Fruit fly (Drosophila melanogaster) whole organism, embryonic: Measurements from ENCODE around the gene CG5071.

Experiments
- Antp ChIP-seq: fragments of 200-800 bp; sonication (Bioruptor generic); optimal IDR thresholded peaks from 3 replicates; lab custom pipeline; 2016; ENCODE audit warnings: missing biosample characterization, missing genetic modification characterization
- Atf6 ChIP-seq: fragments of 200-800 bp; sonication (Bioruptor generic); IDR thresholded peaks from 2 replicates; pipeline ENCODE4 v1.3.6; 2022; ENCODE audit warnings: missing biosample characterization, missing genetic modification characterization
- B-H2 ChIP-seq: fragments of 200-800 bp; sonication (Bioruptor generic); optimal IDR thresholded peaks from 2 replicates; lab custom pipeline; 2018; ENCODE audit warnings: missing biosample characterization, mild to moderate bottlenecking, missing genetic modification characterization
- CG12219 ChIP-seq: fragments of 200-800 bp; sonication (Bioruptor generic); optimal IDR thresholded peaks from 3 replicates; lab custom pipeline; 2018; ENCODE audit warnings: missing biosample characterization, mild to moderate bottlenecking, missing genetic modification characterization
- CG1233 ChIP-seq: fragments of 200-800 bp; sonication (Bioruptor generic); optimal IDR thresholded peaks from 4 replicates; lab custom pipeline; 2018; ENCODE audit warnings: missing biosample characterization, mild to moderate bottlenecking, missing genetic modification characterization
- CG12391 ChIP-seq: fragments of 200-800 bp; sonication (Bioruptor generic); optimal IDR thresholded peaks from 3 replicates; lab custom pipeline; 2018; ENCODE audit warnings: missing biosample characterization, mild to moderate bottlenecking, missing genetic modification characterization, moderate library complexity
- CG15696 ChIP-seq: fragments of 200-800 bp; sonication (Bioruptor generic); optimal IDR thresholded peaks from 2 replicates; lab custom pipeline; 2019; ENCODE audit warnings: missing biosample characterization, mild to moderate bottlenecking, missing genetic modification characterization, moderate library complexity
- CG1647 ChIP-seq: fragments of 200-800 bp; sonication (Bioruptor generic); optimal IDR thresholded peaks from 3 replicates; lab custom pipeline; 2016; ENCODE audit warnings: missing biosample characterization, missing genetic modification characterization
- CG17361 ChIP-seq: fragments of 200-800 bp; sonication (Bioruptor generic); IDR thresholded peaks from 3 replicates; pipeline ENCODE4 v1.3.6; 2022; ENCODE audit warnings: missing biosample characterization, missing genetic modification characterization
- CG17385 ChIP-seq: fragments of 200-800 bp; sonication (Bioruptor generic); optimal IDR thresholded peaks from 3 replicates; lab custom pipeline; 2018; ENCODE audit warnings: missing biosample characterization, mild to moderate bottlenecking, missing genetic modification characterization
- CG2116 ChIP-seq: fragments of 200-800 bp; sonication (Bioruptor generic); optimal IDR thresholded peaks from 3 replicates; lab custom pipeline; 2018; ENCODE audit warnings: missing biosample characterization, mild to moderate bottlenecking, missing genetic modification characterization
- CG2875 ChIP-seq: fragments of 200-800 bp; sonication (Bioruptor generic); optimal IDR thresholded peaks from 2 replicates; lab custom pipeline; 2017; ENCODE audit warnings: missing biosample characterization, mild to moderate bottlenecking, missing genetic modification characterization, missing genetic modification reagents
- CG31388 ChIP-seq: fragments of 200-800 bp; sonication (Bioruptor generic); optimal IDR thresholded peaks from 2 replicates; lab custom pipeline; 2016; ENCODE audit warnings: missing biosample characterization, missing genetic modification characterization
- CG3407 ChIP-seq: fragments of 200-800 bp; sonication (Bioruptor generic); optimal IDR thresholded peaks from 2 replicates; lab custom pipeline; 2018; ENCODE audit warnings: missing biosample characterization, mild to moderate bottlenecking, missing genetic modification characterization
- CG3838 ChIP-seq: fragments of 200-800 bp; sonication (Bioruptor generic); optimal IDR thresholded peaks from 3 replicates; lab custom pipeline; 2016; ENCODE audit warnings: missing biosample characterization, missing genetic modification characterization
- CG4282 ChIP-seq: fragments of 200-800 bp; sonication (Bioruptor generic); optimal IDR thresholded peaks from 2 replicates; lab custom pipeline; 2016; ENCODE audit warnings: missing biosample characterization, missing genetic modification characterization
- CG4424 ChIP-seq: fragments of 200-800 bp; sonication (Bioruptor generic); optimal IDR thresholded peaks from 3 replicates; lab custom pipeline; 2016; ENCODE audit warnings: missing biosample characterization, missing genetic modification characterization
- CG6765 ChIP-seq: fragments of 200-800 bp; sonication (Bioruptor generic); optimal IDR thresholded peaks from 3 replicates; lab custom pipeline; 2017; ENCODE audit warnings: missing biosample characterization, mild to moderate bottlenecking, missing genetic modification characterization
- CG7928 ChIP-seq: fragments of 200-800 bp; sonication (Bioruptor generic); optimal IDR thresholded peaks from 2 replicates; lab custom pipeline; 2017; ENCODE audit warnings: missing biosample characterization, mild to moderate bottlenecking, missing genetic modification characterization
- CG9932 ChIP-seq: fragments of 200-800 bp; sonication (Bioruptor generic); IDR thresholded peaks from 2 replicates; pipeline ENCODE4 v1.3.6; 2022; ENCODE audit warnings: missing biosample characterization, missing genetic modification characterization
- CoRest ChIP-seq: fragments of 200-800 bp; sonication (Bioruptor generic); optimal IDR thresholded peaks from 3 replicates; lab custom pipeline; 2018; ENCODE audit warnings: missing biosample characterization, mild to moderate bottlenecking, missing genetic modification characterization, moderate library complexity
- HHEX ChIP-seq: fragments of 200-800 bp; sonication (Bioruptor generic); optimal IDR thresholded peaks from 3 replicates; lab custom pipeline; 2017; ENCODE audit warnings: missing biosample characterization, mild to moderate bottlenecking, missing genetic modification characterization, missing genetic modification reagents
- Hand ChIP-seq: fragments of 200-800 bp; sonication (Bioruptor generic); optimal IDR thresholded peaks from 2 replicates; lab custom pipeline; 2017; ENCODE audit warnings: mild to moderate bottlenecking, missing biosample characterization, missing genetic modification reagents, missing genetic modification characterization
- NK7.1 ChIP-seq: fragments of 200-800 bp; sonication (Bioruptor generic); optimal IDR thresholded peaks from 3 replicates; lab custom pipeline; 2016; ENCODE audit warnings: missing biosample characterization, missing genetic modification characterization
- Nf-YB ChIP-seq: fragments of 200-800 bp; sonication (Bioruptor generic); optimal IDR thresholded peaks from 3 replicates; lab custom pipeline; 2019; ENCODE audit warnings: missing biosample characterization, mild to moderate bottlenecking, missing genetic modification characterization, moderate library complexity
- Scr ChIP-seq: fragments of 200-800 bp; sonication (Bioruptor generic); IDR thresholded peaks from 2 replicates; pipeline ENCODE4 v1.3.6; 2022; ENCODE audit warnings: missing biosample characterization, missing genetic modification characterization; ENCODE audit not compliant: partially characterized antibody
- Sin3A ChIP-seq: fragments of >200 bp; optimal IDR thresholded peaks from 2 replicates; lab custom pipeline; 2018
- Spps ChIP-seq: fragments of 200-800 bp; sonication (Bioruptor generic); optimal IDR thresholded peaks from 2 replicates; lab custom pipeline; 2018; ENCODE audit warnings: missing biosample characterization, mild to moderate bottlenecking, missing genetic modification characterization
- Sry-δ ChIP-seq: fragments of 200-800 bp; sonication (Bioruptor generic); optimal IDR thresholded peaks from 2 replicates; lab custom pipeline; 2016; ENCODE audit warnings: missing biosample characterization, missing genetic modification characterization
- Ssrp ChIP-seq: fragments of 200-800 bp; sonication (Bioruptor generic); optimal IDR thresholded peaks from 2 replicates; lab custom pipeline; 2018; ENCODE audit warnings: missing biosample characterization, mild to moderate bottlenecking, missing genetic modification characterization, moderate library complexity
- Vsx1 ChIP-seq: fragments of 200-800 bp; sonication (Bioruptor generic); optimal IDR thresholded peaks from 2 replicates; lab custom pipeline; 2017; ENCODE audit warnings: missing biosample characterization, mild to moderate bottlenecking, missing genetic modification characterization, missing genetic modification reagents
- abd-A ChIP-seq: fragments of 200-800 bp; sonication (Bioruptor generic); optimal IDR thresholded peaks from 3 replicates; lab custom pipeline; 2019; ENCODE audit warnings: missing biosample characterization, mild to moderate bottlenecking, missing genetic modification characterization, moderate library complexity
- cas ChIP-seq: fragments of 200-800 bp; sonication (Bioruptor generic); IDR thresholded peaks from 2 replicates; pipeline ENCODE4 v1.3.6; 2022; ENCODE audit warnings: missing biosample characterization, missing genetic modification characterization
- chm ChIP-seq: fragments of 200-800 bp; sonication (Bioruptor generic); IDR thresholded peaks from 2 replicates; pipeline ENCODE4 v1.3.6; 2022; ENCODE audit warnings: missing biosample characterization, missing genetic modification characterization
- chn ChIP-seq: fragments of 200-800 bp; sonication (Bioruptor generic); optimal IDR thresholded peaks from 2 replicates; lab custom pipeline; 2016; ENCODE audit warnings: missing biosample characterization, missing genetic modification characterization
- dati ChIP-seq: fragments of 200-800 bp; sonication (Bioruptor generic); IDR thresholded peaks from 2 replicates; pipeline ENCODE4 v1.3.6; 2022; ENCODE audit warnings: missing biosample characterization, missing genetic modification characterization
- exex ChIP-seq: fragments of 200-800 bp; sonication (Bioruptor generic); optimal IDR thresholded peaks from 4 replicates; lab custom pipeline; 2018; ENCODE audit warnings: missing biosample characterization, mild to moderate bottlenecking, missing genetic modification characterization, moderate library complexity
- eyg ChIP-seq: fragments of 200-800 bp; sonication (Bioruptor generic); optimal IDR thresholded peaks from 3 replicates; lab custom pipeline; 2016; ENCODE audit warnings: missing biosample characterization, missing genetic modification characterization
- inv ChIP-seq: fragments of 200-800 bp; sonication (Bioruptor generic); IDR thresholded peaks from 2 replicates; pipeline ENCODE4 v1.3.6; 2022; ENCODE audit warnings: missing biosample characterization, missing genetic modification characterization; ENCODE audit not compliant: partially characterized antibody
- nerfin-2 ChIP-seq: fragments of 200-800 bp; sonication (Bioruptor generic); IDR thresholded peaks from 2 replicates; pipeline ENCODE4 v1.3.6; 2022; ENCODE audit warnings: missing biosample characterization, missing genetic modification characterization; ENCODE audit not compliant: partially characterized antibody
- pfk ChIP-seq: fragments of 200-800 bp; sonication (Bioruptor generic); optimal IDR thresholded peaks from 2 replicates; lab custom pipeline; 2018; ENCODE audit warnings: missing biosample characterization, mild to moderate bottlenecking, missing genetic modification characterization, moderate library complexity
- pum ChIP-seq: fragments of 200-800 bp; sonication (Bioruptor generic); optimal IDR thresholded peaks from 2 replicates; lab custom pipeline; 2016; ENCODE audit warnings: missing biosample characterization, missing genetic modification characterization
- so ChIP-seq: fragments of 200-800 bp; sonication (Bioruptor generic); IDR thresholded peaks from 3 replicates; pipeline ENCODE4 v1.3.6; 2022; ENCODE audit warnings: missing biosample characterization, missing genetic modification characterization
- ssp ChIP-seq: fragments of 200-800 bp; sonication (Bioruptor generic); IDR thresholded peaks from 2 replicates; pipeline ENCODE4 v1.3.6; 2022; ENCODE audit warnings: missing biosample characterization, missing genetic modification characterization
- tgo ChIP-seq: fragments of 200-800 bp; sonication (Bioruptor generic); IDR thresholded peaks from 3 replicates; pipeline ENCODE4 v1.3.6; 2022; ENCODE audit warnings: missing biosample characterization, missing genetic modification characterization
- toy ChIP-seq: fragments of 200-800 bp; sonication (Bioruptor generic); IDR thresholded peaks from 2 replicates; pipeline ENCODE4 v1.3.6; 2022; ENCODE audit warnings: missing biosample characterization, missing genetic modification characterization
- tup ChIP-seq: fragments of 200-800 bp; sonication (Bioruptor generic); optimal IDR thresholded peaks from 2 replicates; lab custom pipeline; 2016; ENCODE audit warnings: missing biosample characterization, mild to moderate bottlenecking, missing genetic modification characterization, moderate library complexity
- vvl ChIP-seq: fragments of 200-800 bp; sonication (Bioruptor generic); IDR thresholded peaks from 2 replicates; pipeline ENCODE4 v1.3.6; 2022; ENCODE audit warnings: missing biosample characterization, missing genetic modification characterization
- z ChIP-seq: fragments of 200-800 bp; sonication (Bioruptor generic); IDR thresholded peaks from 3 replicates; pipeline ENCODE4 v1.3.6; 2022; ENCODE audit warnings: missing biosample characterization, missing genetic modification characterization
- zen ChIP-seq: fragments of 200-800 bp; sonication (Bioruptor generic); optimal IDR thresholded peaks from 3 replicates; lab custom pipeline; 2018; ENCODE audit warnings: missing biosample characterization, mild to moderate bottlenecking, missing genetic modification characterization, moderate library complexity

Gene CG5071

dm6 chr3R:25647577-25648257, 29.5 kb downstream of the CG5071 start (continued):
- TF ChIP-seq Nf-YB (GFP tag; lab: Kevin White, UChicago) (no peak), chn (GFP tag; lab: Kevin White, UChicago) (peak; percentile 31), eyg (GFP tag; lab: Kevin White, UChicago) (no peak), Scr (GFP tag; lab: Robert Waterston, UW) (peak; percentile 67), CG4282 (GFP tag; lab: Kevin White, UChicago) (no peak), NK7.1 (GFP tag; lab: Kevin White, UChicago) (no peak), toy (no peak), Hand (no peak), HHEX (GFP tag; lab: Kevin White, UChicago) (no peak), Antp (GFP tag; lab: Kevin White, UChicago) (no peak), Spps (tag; lab: Kevin White, UChicago) (no peak), Ssrp (tag; lab: Kevin White, UChicago) (no peak), abd-A (tag; lab: Kevin White, UChicago) (peak; percentile 73), CG3407 (GFP tag; lab: Kevin White, UChicago) (no peak), CG31388 (GFP tag; lab: Kevin White, UChicago) (no peak), CG2116 (GFP tag; lab: Kevin White, UChicago) (peak; percentile 58), CG12219 (GFP tag; lab: Kevin White, UChicago) (peak; percentile 20), CG1233 (GFP tag; lab: Kevin White, UChicago) (peak; percentile 37), z (GFP tag; lab: Robert Waterston, UW) (no peak), CG2875 (GFP tag; lab: Kevin White, UChicago) (peak; percentile 29), cas (GFP tag; lab: Robert Waterston, UW) (no peak), tup (no peak), tgo (GFP tag; lab: Robert Waterston, UW) (peak; percentile 28; the same call in 1 of the 3 replicates), CG7928 (GFP tag; lab: Kevin White, UChicago) (peak; percentile 70), Atf6 (GFP tag; lab: Robert Waterston, UW) (0 out of 2 replicates have a peak, but pooled peaks have one; percentile 9), zen (tag; lab: Kevin White, UChicago) (peak; percentile 63), exex (peak; percentile 15), Sry-δ (peak; percentile 69), inv (GFP tag; lab: Robert Waterston, UW) (peak; percentile 38; the same call in 1 of the 2 replicates), CoRest (tag; lab: Kevin White, UChicago) (peak; percentile 15), CG3838 (GFP tag; lab: Kevin White, UChicago) (no peak), ssp (GFP tag; lab: Robert Waterston, UW) (0 out of 2 replicates have a peak, but pooled peaks have one; percentile 27), CG6765 (GFP tag; lab: Kevin White, UChicago) (peak; percentile 22), Vsx1 (no peak), CG17385 (peak; percentile 6), CG9932 (GFP tag; lab: Robert Waterston, UW) (no peak), CG1647 (no peak), CG17361 (GFP tag; lab: Robert Waterston, UW) (no peak), CG15696 (no peak), CG12391 (no peak), dati (GFP tag; lab: Robert Waterston, UW) (no peak), Sin3A (lab: Kevin White, UChicago) (no peak), pfk (GFP tag; lab: Kevin White, UChicago) (no peak), chm (GFP tag; lab: Robert Waterston, UW) (peak; percentile 65), vvl (GFP tag; lab: Robert Waterston, UW) (0 out of 2 replicates have a peak, but pooled peaks have one; percentile 57), CG4424 (GFP tag; lab: Kevin White, UChicago) (peak; percentile 13), B-H2 (GFP tag; lab: Kevin White, UChicago) (no peak), so (GFP tag; lab: Robert Waterston, UW) (peak; percentile 22; the same call in 1 of the 3 replicates), pum (GFP tag; lab: Kevin White, UChicago) (no peak), nerfin-2 (GFP tag; lab: Robert Waterston, UW) (peak; percentile 89)
